Fruit fly (Drosophila melanogaster): ENCODE data around the gene Mur29B.
A peak's percentile ranks its signal among the peaks of the same experiment; 100 is the strongest.

Gene Mur29B

dm6 chr2L:8384108-8384601, 32.2 kb downstream of the Mur29B start, which contains the start of the genes Dad1 and CG13384 (continued):
- TF ChIP-seq CG8359 (GFP tag; optimal IDR thresholded peaks at IDR 0.05; ENCODE audit: borderline replicate concordance) (peak; percentile 51), Ada2b (GFP tag; IDR thresholded peaks at IDR 0.05) (peak; percentile 83), CG8924 (tag; optimal IDR thresholded peaks at IDR 0.05) (peak; percentile 97), CG10543 (GFP tag; optimal IDR thresholded peaks at IDR 0.05) (peak; percentile 95), cato (GFP tag; optimal IDR thresholded peaks at IDR 0.05; ENCODE audit: borderline replicate concordance) (peak; percentile 84), CG17802 (tag; optimal IDR thresholded peaks at IDR 0.05) (peak; percentile 28), CoRest (tag; optimal IDR thresholded peaks at IDR 0.05) (peak; percentile 98), psq (GFP tag; optimal IDR thresholded peaks at IDR 0.05) (peak; percentile 84), hkb (optimal IDR thresholded peaks at IDR 0.05) (no peak), hkb (GFP tag; IDR thresholded peaks at IDR 0.05) (peak; percentile 85), CG1529 (GFP tag; optimal IDR thresholded peaks at IDR 0.05) (peak; percentile 81), tgo (GFP tag; IDR thresholded peaks at IDR 0.05) (peak; percentile 94), chn (GFP tag; optimal IDR thresholded peaks at IDR 0.05) (peak; percentile 68), Lhr (GFP tag; optimal IDR thresholded peaks at IDR 0.05) (peak; percentile 58), Ets65A (GFP tag) (peak; percentile 93), CG18262 (tag; optimal IDR thresholded peaks at IDR 0.05) (peak; percentile 94), CG10959 (GFP tag; IDR thresholded peaks at IDR 0.05) (peak; percentile 69), Gug (GFP tag; IDR thresholded peaks at IDR 0.05) (peak; percentile 78)

- TF ChIP-seq Lpt (GFP tag; optimal IDR thresholded peaks at IDR 0.05) = no peak
- TF ChIP-seq gcm2 (GFP tag; optimal IDR thresholded peaks at IDR 0.05) = no peak
- TF ChIP-seq CG6689 (GFP tag; IDR thresholded peaks at IDR 0.05) = no peak
- no peak for TF ChIP-seq lov (optimal IDR thresholded peaks at IDR 0.05)
- TF ChIP-seq lov (GFP tag; IDR thresholded peaks at IDR 0.05) = no peak
- no peak for TF ChIP-seq Meics (GFP tag; optimal IDR thresholded peaks at IDR 0.05)
- TF ChIP-seq stc (GFP tag; IDR thresholded peaks at IDR 0.05) = no peak
- no peak for TF ChIP-seq dmrt11E (tag; optimal IDR thresholded peaks at IDR 0.05)
- TF ChIP-seq CG9876 (GFP tag; optimal IDR thresholded peaks at IDR 0.05) = no peak
- TF ChIP-seq sens (GFP tag) = peak; percentile 81
- TF ChIP-seq MESR4 (GFP tag; optimal IDR thresholded peaks at IDR 0.05) = no peak
- no peak for TF ChIP-seq CG30431 (GFP tag; optimal IDR thresholded peaks at IDR 0.05)
- peak; percentile 19 for TF ChIP-seq CG12071 (GFP tag; optimal IDR thresholded peaks at IDR 0.05)
- TF ChIP-seq CG11398 (GFP tag; optimal IDR thresholded peaks at IDR 0.05) = no peak
- no peak for TF ChIP-seq CG9215 (GFP tag; IDR thresholded peaks at IDR 0.05)
- no peak for TF ChIP-seq ERR (GFP tag; optimal IDR thresholded peaks at IDR 0.05)
- TF ChIP-seq org-1 (GFP tag; optimal IDR thresholded peaks at IDR 0.05) = no peak
- TF ChIP-seq CG1603 (tag; optimal IDR thresholded peaks at IDR 0.05) = peak; percentile 5
- no peak for TF ChIP-seq CG2120 (GFP tag; optimal IDR thresholded peaks at IDR 0.05)
- no peak for TF ChIP-seq CG1602 (GFP tag; optimal IDR thresholded peaks at IDR 0.05)
- TF ChIP-seq CG8281 (tag; optimal IDR thresholded peaks at IDR 0.05) = no peak
- TF ChIP-seq CG17568 (GFP tag; optimal IDR thresholded peaks at IDR 0.05) = no peak
- no peak for TF ChIP-seq Mrtf (GFP tag; IDR thresholded peaks at IDR 0.05)
- TF ChIP-seq CG3838 (GFP tag; optimal IDR thresholded peaks at IDR 0.05) = no peak
- no peak for TF ChIP-seq Dbx (GFP tag; IDR thresholded peaks at IDR 0.05)
- TF ChIP-seq CG14014 (GFP tag; IDR thresholded peaks at IDR 0.05) = no peak
- TF ChIP-seq Asciz (GFP tag; optimal IDR thresholded peaks at IDR 0.05) = peak; percentile 38
- peak in 1 of 2 experiments; percentile 79 for TF ChIP-seq Pdp1 (GFP tag; optimal IDR thresholded peaks at IDR 0.05)
- TF ChIP-seq tna (GFP tag; IDR thresholded peaks at IDR 0.05; ENCODE audit: partially characterized antibody) = no peak
- TF ChIP-seq sd (tag; optimal IDR thresholded peaks at IDR 0.05) = no peak
- TF ChIP-seq pfk (GFP tag; optimal IDR thresholded peaks at IDR 0.05) = no peak
- TF ChIP-seq Nf-YB (GFP tag; optimal IDR thresholded peaks at IDR 0.05) = no peak
- no peak for TF ChIP-seq maf-S (GFP tag; optimal IDR thresholded peaks at IDR 0.05)
- no peak for TF ChIP-seq E2f1 (GFP tag; IDR thresholded peaks at IDR 0.05)
These were observed 33.1 kb downstream of the Mur29B start for dm6 chr2L:8384985-8385519.
